Worm (Caenorhabditis elegans): ENCODE measurements around the gene dpy-28.

dpy-28 gene

DNA sequence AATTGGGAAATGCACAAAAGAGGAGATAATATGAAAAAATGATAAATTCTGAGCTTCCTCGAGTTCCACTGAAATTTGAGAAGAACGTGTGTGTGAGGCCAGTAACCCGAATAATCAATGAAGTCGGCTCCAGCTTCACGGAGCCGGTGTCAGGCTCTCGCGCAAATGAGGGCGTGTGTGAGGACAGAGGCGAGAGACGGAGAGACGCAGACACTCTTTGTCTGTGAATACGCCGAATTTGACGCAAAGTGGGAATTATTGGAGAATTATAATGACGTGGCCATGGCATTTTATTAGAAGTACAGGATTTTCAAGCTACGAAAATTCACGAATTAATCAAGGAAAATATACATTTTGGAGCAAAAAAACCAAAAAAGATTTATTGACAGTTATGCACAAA, 23.0 kb upstream of the dpy-28 start (continued):
- TF ChIP-seq rnt-1 (tag; optimal IDR thresholded peaks at IDR 0.05) (peak; percentile 55), lin-35 (GFP tag; optimal IDR thresholded peaks at IDR 0.05) (peak; percentile 64 to 68), unc-130 (tag; optimal IDR thresholded peaks at IDR 0.05) (no peak), nhr-76 (tag; optimal IDR thresholded peaks at IDR 0.05) (no peak), lin-14 (GFP tag; optimal IDR thresholded peaks at IDR 0.05) (peak; percentile 66), nhr-12 (tag; optimal IDR thresholded peaks at IDR 0.05) (no peak), egl-13 (tag; optimal IDR thresholded peaks at IDR 0.05) (peak; percentile 33), dpl-1 (GFP tag; optimal IDR thresholded peaks at IDR 0.05) (peak in 2 of 3 experiments; percentile 35 to 66), tlp-1 (tag; optimal IDR thresholded peaks at IDR 0.05) (no peak), sptf-1 (tag; optimal IDR thresholded peaks at IDR 0.05) (no peak), xbp-1 (tag; optimal IDR thresholded peaks at IDR 0.05) (peak; percentile 70), nhr-11 (tag; optimal IDR thresholded peaks at IDR 0.05) (no peak), unc-86 (tag; optimal IDR thresholded peaks at IDR 0.05) (peak; percentile 52), fkh-10 (GFP tag; optimal IDR thresholded peaks at IDR 0.05) (no peak), pax-3 (tag; optimal IDR thresholded peaks at IDR 0.05) (peak; percentile 5), fos-1 (tag; optimal IDR thresholded peaks at IDR 0.05) (peak; percentile 49), fkh-4 (tag; optimal IDR thresholded peaks at IDR 0.05; ENCODE audit: borderline replicate concordance) (no peak), fkh-8 (tag; optimal IDR thresholded peaks at IDR 0.05) (peak; percentile 71), irx-1 (tag; optimal IDR thresholded peaks at IDR 0.05) (peak; percentile 6), Y116A8C.19 (tag; optimal IDR thresholded peaks at IDR 0.05; ENCODE audit: borderline replicate concordance) (no peak), sup-37 (GFP tag; optimal IDR thresholded peaks at IDR 0.05) (no peak), efl-3 (GFP tag; optimal IDR thresholded peaks at IDR 0.05) (no peak), sox-4 (tag; optimal IDR thresholded peaks at IDR 0.05) (no peak), mdl-1 (tag; optimal IDR thresholded peaks at IDR 0.05) (peak in 1 of 2 experiments; percentile 24), unc-30 (tag; optimal IDR thresholded peaks at IDR 0.05) (no peak), ceh-82 (tag; optimal IDR thresholded peaks at IDR 0.05) (peak in 2 of 3 experiments; percentile 21 to 60), ceh-88 (GFP tag; IDR thresholded peaks at IDR 0.05) (no peak), ceh-8 (GFP tag; optimal IDR thresholded peaks at IDR 0.05) (no peak), ama-1 (optimal IDR thresholded peaks at IDR 0.05) (peak; percentile 39), nhr-90 (tag; optimal IDR thresholded peaks at IDR 0.05; ENCODE audit: poor library complexity) (peak; percentile 17), isw-1 (GFP tag; IDR thresholded peaks at IDR 0.05) (no peak; the same call in 1 of the 2 replicates), ztf-4 (tag; optimal IDR thresholded peaks at IDR 0.05) (no peak), ces-1 (GFP tag; optimal IDR thresholded peaks at IDR 0.05) (no peak), dsc-1 (tag; optimal IDR thresholded peaks at IDR 0.05) (peak; percentile 48), snpc-4 (tag; optimal IDR thresholded peaks at IDR 0.05) (no peak), hlh-4 (tag; optimal IDR thresholded peaks at IDR 0.05) (no peak), unc-62 (GFP tag; optimal IDR thresholded peaks at IDR 0.05) (no peak), aly-2 (tag; optimal IDR thresholded peaks at IDR 0.05) (no peak), vab-15 (tag; optimal IDR thresholded peaks at IDR 0.05) (no peak), pqm-1 (tag; optimal IDR thresholded peaks at IDR 0.05) (no peak), nhr-20 (tag; optimal IDR thresholded peaks at IDR 0.05) (peak; percentile 47), snu-23 (GFP tag; optimal IDR thresholded peaks at IDR 0.05) (peak; percentile 71), C16A3.4 (tag; optimal IDR thresholded peaks at IDR 0.05) (no peak), nhr-84 (tag; optimal IDR thresholded peaks at IDR 0.05) (no peak), ztf-11 (tag; optimal IDR thresholded peaks at IDR 0.05) (no peak), ceh-63 (GFP tag; optimal IDR thresholded peaks at IDR 0.05) (no peak), elt-2 (tag; optimal IDR thresholded peaks at IDR 0.05) (no peak), lir-3 (tag; optimal IDR thresholded peaks at IDR 0.05; ENCODE audit: poor library complexity) (no peak), nhr-77 (tag; optimal IDR thresholded peaks at IDR 0.05) (no peak), nhr-19 (GFP tag; conservative IDR thresholded peaks at IDR 0.05) (no peak), pag-3 (tag; optimal IDR thresholded peaks at IDR 0.05; ENCODE audit: borderline replicate concordance, insufficient read depth) (no peak), mep-1 (tag; optimal IDR thresholded peaks at IDR 0.05) (peak; percentile 53), nhr-47 (tag; optimal IDR thresholded peaks at IDR 0.05) (peak; percentile 71)
